Fruit fly (Drosophila melanogaster) whole organism, embryonic: ENCODE measurements around the gene CG5969.

Source experiments
- CG10274 ChIP-seq: fragments of 200-800 bp; sonication (Bioruptor generic); optimal IDR thresholded peaks from 3 replicates; lab custom pipeline; 2017; ENCODE audit warnings: missing biosample characterization, mild to moderate bottlenecking, missing genetic modification characterization
- CG10979 ChIP-seq: fragments of 200-800 bp; sonication (Bioruptor generic); optimal IDR thresholded peaks from 2 replicates; lab custom pipeline; 2018; ENCODE audit warnings: missing biosample characterization, mild to moderate bottlenecking, missing genetic modification characterization, moderate library complexity
- CG12659 ChIP-seq: fragments of 200-800 bp; sonication (Bioruptor generic); optimal IDR thresholded peaks from 3 replicates; lab custom pipeline; 2017; ENCODE audit warnings: mild to moderate bottlenecking, missing biosample characterization, missing genetic modification reagents, missing genetic modification characterization
- CG12744 ChIP-seq: fragments of 200-800 bp; sonication (Bioruptor generic); optimal IDR thresholded peaks from 2 replicates; lab custom pipeline; 2016; ENCODE audit warnings: missing biosample characterization, missing genetic modification characterization
- CG13123 ChIP-seq: fragments of 200-800 bp; sonication (Bioruptor generic); optimal IDR thresholded peaks from 2 replicates; lab custom pipeline; 2016; ENCODE audit warnings: missing biosample characterization, missing genetic modification characterization
- CG13894 ChIP-seq: fragments of 200-800 bp; sonication (Bioruptor generic); optimal IDR thresholded peaks from 3 replicates; lab custom pipeline; 2018; ENCODE audit warnings: missing biosample characterization, mild to moderate bottlenecking, missing genetic modification characterization, moderate library complexity
- CG14014 ChIP-seq: fragments of 200-800 bp; sonication (Bioruptor generic); IDR thresholded peaks from 2 replicates; pipeline ENCODE4 v1.3.6; 2022; ENCODE audit warnings: missing biosample characterization, missing genetic modification characterization
- CG15073 ChIP-seq: fragments of 200-800 bp; sonication (Bioruptor generic); optimal IDR thresholded peaks from 2 replicates; lab custom pipeline; 2016; ENCODE audit warnings: missing biosample characterization, missing genetic modification characterization
- CG1602 ChIP-seq: fragments of 200-800 bp; sonication (Bioruptor generic); optimal IDR thresholded peaks from 3 replicates; lab custom pipeline; 2016; ENCODE audit warnings: missing biosample characterization, missing genetic modification characterization
- CG17359 ChIP-seq: fragments of 200-800 bp; sonication (Bioruptor generic); optimal IDR thresholded peaks from 3 replicates; lab custom pipeline; 2018; ENCODE audit warnings: missing biosample characterization, mild to moderate bottlenecking, missing genetic modification characterization, moderate library complexity
- CG17829 ChIP-seq: fragments of 200-800 bp; optimal IDR thresholded peaks from 2 replicates; lab custom pipeline; 2019; ENCODE audit warnings: missing biosample characterization, mild to moderate bottlenecking, missing genetic modification characterization, moderate library complexity
- CG18011 ChIP-seq: fragments of 200-800 bp; sonication (Bioruptor generic); optimal IDR thresholded peaks from 2 replicates; lab custom pipeline; 2017; ENCODE audit warnings: missing biosample characterization, missing genetic modification characterization, mild to moderate bottlenecking, moderate library complexity, missing genotype
- CG31388 ChIP-seq: fragments of 200-800 bp; sonication (Bioruptor generic); optimal IDR thresholded peaks from 2 replicates; lab custom pipeline; 2016; ENCODE audit warnings: missing biosample characterization, missing genetic modification characterization
- CG4617 ChIP-seq: fragments of 200-800 bp; sonication (Bioruptor generic); optimal IDR thresholded peaks from 3 replicates; lab custom pipeline; 2016; ENCODE audit warnings: missing biosample characterization, missing genetic modification characterization, borderline replicate concordance
- CG4707 ChIP-seq: fragments of 200-800 bp; sonication (Bioruptor generic); optimal IDR thresholded peaks from 2 replicates; lab custom pipeline; 2018; ENCODE audit warnings: missing biosample characterization, mild to moderate bottlenecking, missing genetic modification characterization, moderate library complexity
- CG6654 ChIP-seq: fragments of 200-800 bp; sonication (Bioruptor generic); optimal IDR thresholded peaks from 2 replicates; lab custom pipeline; 2017; ENCODE audit warnings: missing biosample characterization, mild to moderate bottlenecking, missing genetic modification characterization
- CG7963 ChIP-seq: fragments of 200-800 bp; sonication (Bioruptor generic); IDR thresholded peaks from 3 replicates; pipeline ENCODE4 v1.3.6; 2022; ENCODE audit warnings: missing biosample characterization, missing genetic modification characterization; ENCODE audit not compliant: partially characterized antibody
- CG8944 ChIP-seq: fragments of 200-800 bp; sonication (Bioruptor generic); optimal IDR thresholded peaks from 3 replicates; lab custom pipeline; 2016; ENCODE audit warnings: missing biosample characterization, missing genetic modification characterization
- CG9876 ChIP-seq: fragments of 200-800 bp; sonication (Bioruptor generic); optimal IDR thresholded peaks from 2 replicates; lab custom pipeline; 2016; ENCODE audit warnings: missing biosample characterization, missing genetic modification characterization
- HmgZ ChIP-seq: fragments of 200-800 bp; sonication (Bioruptor generic); optimal IDR thresholded peaks from 2 replicates; lab custom pipeline; 2018; ENCODE audit warnings: missing biosample characterization, mild to moderate bottlenecking, missing genetic modification characterization
- Jarid2 ChIP-seq: fragments of 200-800 bp; sonication (Bioruptor generic); optimal IDR thresholded peaks from 3 replicates; lab custom pipeline; 2017; ENCODE audit warnings: mild to moderate bottlenecking, missing biosample characterization, missing genetic modification reagents, missing genetic modification characterization
- Lpt ChIP-seq: fragments of >200 bp; optimal IDR thresholded peaks from 2 replicates; lab custom pipeline; 2018; ENCODE audit warnings: missing biosample characterization, missing genetic modification characterization
- Nf-YC ChIP-seq: fragments of 200-800 bp; optimal IDR thresholded peaks from 3 replicates; lab custom pipeline; 2019; ENCODE audit warnings: missing biosample characterization, mild to moderate bottlenecking, missing genetic modification characterization, moderate library complexity
- PHDP ChIP-seq: fragments of 200-800 bp; sonication (Bioruptor generic); optimal IDR thresholded peaks from 3 replicates; lab custom pipeline; 2018; ENCODE audit warnings: missing biosample characterization, mild to moderate bottlenecking, missing genetic modification characterization, moderate library complexity
- Sox100B ChIP-seq: fragments of 200-800 bp; sonication (Bioruptor generic); optimal IDR thresholded peaks from 3 replicates; lab custom pipeline; 2018; ENCODE audit warnings: missing biosample characterization, mild to moderate bottlenecking, missing genetic modification characterization
- Stat92E ChIP-seq, 3 experiments: fragments of >200 bp in 2 of 3; fragments of 200-800 bp in 1 of 3; sonication (Bioruptor generic) in 1 of 3; optimal IDR thresholded peaks; 2 replicates each; lab custom pipeline; 2017 to 2019; ENCODE audit warnings: missing biosample characterization in 3 of 3, missing genetic modification characterization in 3 of 3, mild to moderate bottlenecking in 1 of 3, moderate library complexity in 1 of 3
- Vsx1 ChIP-seq: fragments of 200-800 bp; sonication (Bioruptor generic); optimal IDR thresholded peaks from 2 replicates; lab custom pipeline; 2017; ENCODE audit warnings: missing biosample characterization, mild to moderate bottlenecking, missing genetic modification characterization, missing genetic modification reagents
- Xrp1 ChIP-seq: fragments of 200-800 bp; sonication (Bioruptor generic); IDR thresholded peaks from 2 replicates; pipeline ENCODE4 v1.3.6; 2022; ENCODE audit warnings: missing biosample characterization, missing genetic modification characterization
- bab2 ChIP-seq: fragments of 200-800 bp; sonication (Bioruptor generic); optimal IDR thresholded peaks from 2 replicates; lab custom pipeline; 2016; ENCODE audit warnings: missing biosample characterization, missing genetic modification characterization
- btn ChIP-seq: fragments of 200-800 bp; sonication (Bioruptor generic); optimal IDR thresholded peaks from 2 replicates; lab custom pipeline; 2016; ENCODE audit warnings: missing biosample characterization, missing genetic modification characterization
- chif ChIP-seq, 2 experiments: fragments of 200-800 bp; sonication (Bioruptor generic); optimal IDR thresholded peaks; 3 replicates each; lab custom pipeline; 2016; ENCODE audit warnings: missing biosample characterization in 2 of 2, missing genetic modification characterization in 2 of 2
- cwo ChIP-seq: fragments of 200-800 bp; sonication (Bioruptor generic); optimal IDR thresholded peaks from 3 replicates; lab custom pipeline; 2017; ENCODE audit warnings: missing biosample characterization, missing genetic modification characterization, mild to moderate bottlenecking, moderate library complexity, missing genetic modification reagents
- gce ChIP-seq: fragments of 200-800 bp; sonication (Bioruptor generic); IDR thresholded peaks from 3 replicates; pipeline ENCODE4 v1.3.6; 2022; ENCODE audit warnings: missing biosample characterization, missing genetic modification characterization
- gem ChIP-seq: fragments of 200-800 bp; sonication (Bioruptor generic); optimal IDR thresholded peaks from 2 replicates; lab custom pipeline; 2019; ENCODE audit warnings: missing biosample characterization, mild to moderate bottlenecking, missing genetic modification characterization, moderate library complexity
- gsb-n ChIP-seq: fragments of 200-800 bp; sonication (Bioruptor generic); optimal IDR thresholded peaks from 3 replicates; lab custom pipeline; 2018; ENCODE audit warnings: missing biosample characterization, mild to moderate bottlenecking, missing genetic modification characterization
- h ChIP-seq: fragments of >200 bp; optimal IDR thresholded peaks from 2 replicates; lab custom pipeline; 2017
- ham ChIP-seq: fragments of 200-800 bp; sonication (Bioruptor generic); IDR thresholded peaks from 2 replicates; pipeline ENCODE4 v1.3.6; 2022; ENCODE audit warnings: missing biosample characterization, missing genetic modification characterization
- odd ChIP-seq: fragments of 200-800 bp; sonication (Bioruptor generic); optimal IDR thresholded peaks from 2 replicates; lab custom pipeline; 2017; ENCODE audit warnings: missing biosample characterization, mild to moderate bottlenecking, missing genetic modification characterization
- pfk ChIP-seq: fragments of 200-800 bp; sonication (Bioruptor generic); optimal IDR thresholded peaks from 2 replicates; lab custom pipeline; 2018; ENCODE audit warnings: missing biosample characterization, mild to moderate bottlenecking, missing genetic modification characterization, moderate library complexity
- phol ChIP-seq: fragments of 200-800 bp; sonication (Bioruptor generic); optimal IDR thresholded peaks from 3 replicates; lab custom pipeline; 2018; ENCODE audit warnings: missing biosample characterization, mild to moderate bottlenecking, missing genetic modification characterization, moderate library complexity
- run ChIP-seq: fragments of 200-800 bp; sonication (Bioruptor generic); optimal IDR thresholded peaks from 3 replicates; lab custom pipeline; 2018; ENCODE audit warnings: missing biosample characterization, mild to moderate bottlenecking, missing genetic modification characterization
- seq ChIP-seq: fragments of 200-800 bp; sonication (Bioruptor generic); IDR thresholded peaks from 2 replicates; pipeline ENCODE4 v1.3.6; 2022; ENCODE audit warnings: missing biosample characterization, missing genetic modification characterization
- shn ChIP-seq: fragments of 200-800 bp; sonication (Bioruptor generic); optimal IDR thresholded peaks from 3 replicates; lab custom pipeline; 2016; ENCODE audit warnings: missing biosample characterization, missing genetic modification characterization
- sna ChIP-seq: fragments of 200-800 bp; sonication (Bioruptor generic); IDR thresholded peaks from 2 replicates; pipeline ENCODE4 v1.3.6; 2022; ENCODE audit warnings: missing biosample characterization, missing genetic modification characterization; ENCODE audit not compliant: partially characterized antibody
- so ChIP-seq: fragments of 200-800 bp; sonication (Bioruptor generic); IDR thresholded peaks from 3 replicates; pipeline ENCODE4 v1.3.6; 2022; ENCODE audit warnings: missing biosample characterization, missing genetic modification characterization
- sqz ChIP-seq: fragments of 200-800 bp; sonication (Bioruptor generic); optimal IDR thresholded peaks from 3 replicates; lab custom pipeline; 2018; ENCODE audit warnings: missing biosample characterization, mild to moderate bottlenecking, missing genetic modification characterization
- tap ChIP-seq: fragments of 200-800 bp; optimal IDR thresholded peaks from 3 replicates; lab custom pipeline; 2019; ENCODE audit warnings: missing biosample characterization, mild to moderate bottlenecking, missing genetic modification characterization, moderate library complexity
- twi ChIP-seq: fragments of 200-800 bp; optimal IDR thresholded peaks from 2 replicates; lab custom pipeline; 2019; ENCODE audit warnings: missing biosample characterization, mild to moderate bottlenecking, missing genetic modification characterization, moderate library complexity
- tx ChIP-seq: fragments of 200-800 bp; sonication (Bioruptor generic); optimal IDR thresholded peaks from 2 replicates; lab custom pipeline; 2016; ENCODE audit warnings: missing biosample characterization, missing genetic modification characterization
- z ChIP-seq: fragments of 200-800 bp; sonication (Bioruptor generic); IDR thresholded peaks from 3 replicates; pipeline ENCODE4 v1.3.6; 2022; ENCODE audit warnings: missing biosample characterization, missing genetic modification characterization
- zf30C ChIP-seq: fragments of 200-800 bp; sonication (Bioruptor generic); optimal IDR thresholded peaks from 3 replicates; lab custom pipeline; 2018; ENCODE audit warnings: missing biosample characterization, mild to moderate bottlenecking, missing genetic modification characterization

CG5969 gene

dm6 chr3L:20474789-20475208 lies 1.2 kb downstream of the CG5969 start (continued):
- peak; percentile 74 for TF ChIP-seq CG12744 (GFP tag; lab: Kevin White, UChicago)
- no peak for TF ChIP-seq seq (GFP tag; lab: Robert Waterston, UW)
- peak; percentile 91 for TF ChIP-seq CG4617 (GFP tag; lab: Kevin White, UChicago)
- peak; percentile 94 for TF ChIP-seq HmgZ
- peak; percentile 89 for TF ChIP-seq CG8944
- no peak for TF ChIP-seq ham (GFP tag; lab: Robert Waterston, UW)
- peak; percentile 63 to 75 for TF ChIP-seq chif (GFP tag; optimal IDR thresholded peaks at IDR 0.05; lab: Kevin White, UChicago)
- peak; percentile 85 for TF ChIP-seq CG17359 (tag; lab: Kevin White, UChicago)
- peak; percentile 81 for TF ChIP-seq Nf-YC (tag; lab: Kevin White, UChicago)
- peak; percentile 83 for TF ChIP-seq tap (tag; lab: Kevin White, UChicago)
- TF ChIP-seq sqz (GFP tag; lab: Kevin White, UChicago): peak; percentile 84
- peak; percentile 82 for TF ChIP-seq phol (tag; lab: Kevin White, UChicago)
- peak; percentile 92 for TF ChIP-seq CG12659 (GFP tag; lab: Kevin White, UChicago)
- TF ChIP-seq cwo (GFP tag; lab: Kevin White, UChicago): peak; percentile 84
- TF ChIP-seq Stat92E (GFP tag; optimal IDR thresholded peaks at IDR 0.05; lab: Kevin White, UChicago): no peak
- peak; percentile 60 for TF ChIP-seq pfk (GFP tag; lab: Kevin White, UChicago)
- TF ChIP-seq CG15073: peak; percentile 37
- TF ChIP-seq zf30C: no peak
- no peak for TF ChIP-seq z
- TF ChIP-seq CG9876: peak; percentile 82
- peak; percentile 49 for TF ChIP-seq run (tag; lab: Kevin White, UChicago)
- TF ChIP-seq bab2 (GFP tag; lab: Kevin White, UChicago): peak; percentile 89
- peak; percentile 80 for TF ChIP-seq CG17829 (tag; lab: Kevin White, UChicago)
- peak; percentile 81 for TF ChIP-seq CG13123 (GFP tag; lab: Kevin White, UChicago)
- peak; percentile 83 for TF ChIP-seq gsb-n
- peak; percentile 60 for TF ChIP-seq CG10274 (GFP tag; lab: Kevin White, UChicago)
- TF ChIP-seq h (lab: Kevin White, UChicago): no peak
- peak; percentile 53 for TF ChIP-seq Vsx1 (GFP tag; lab: Kevin White, UChicago)
- TF ChIP-seq gem (tag; lab: Kevin White, UChicago): peak; percentile 92
- TF ChIP-seq odd (GFP tag; lab: Kevin White, UChicago): peak; percentile 81
- no peak for TF ChIP-seq sna (GFP tag; lab: Robert Waterston, UW)
- peak; percentile 19 for TF ChIP-seq btn (GFP tag; lab: Kevin White, UChicago)
- no peak for TF ChIP-seq gce
- peak; percentile 56 for TF ChIP-seq CG4707 (GFP tag; lab: Kevin White, UChicago)
- peak; percentile 76 for TF ChIP-seq tx (GFP tag; lab: Kevin White, UChicago)
- peak; percentile 91 for TF ChIP-seq CG13894 (tag; lab: Kevin White, UChicago)
- peak; percentile 71 for TF ChIP-seq twi (tag; lab: Kevin White, UChicago)
- peak; percentile 48 for TF ChIP-seq Jarid2 (GFP tag; lab: Kevin White, UChicago)
- no peak for TF ChIP-seq CG7963 (GFP tag; lab: Robert Waterston, UW)
- no peak for TF ChIP-seq Lpt (GFP tag; lab: Kevin White, UChicago)
- peak; percentile 34 for TF ChIP-seq CG6654 (GFP tag; lab: Kevin White, UChicago)
- peak; percentile 71 for TF ChIP-seq CG10979 (tag; lab: Kevin White, UChicago)
- peak; percentile 66 for TF ChIP-seq CG31388 (GFP tag; lab: Kevin White, UChicago)
- peak; percentile 91 for TF ChIP-seq PHDP (tag; lab: Kevin White, UChicago)
- TF ChIP-seq shn: peak; percentile 80
- no peak for TF ChIP-seq so (GFP tag; lab: Robert Waterston, UW)
- peak; percentile 91 for TF ChIP-seq CG1602 (GFP tag; lab: Kevin White, UChicago)
- TF ChIP-seq Sox100B: peak; percentile 75
- TF ChIP-seq Xrp1: no peak
- TF ChIP-seq CG14014 (GFP tag; lab: Robert Waterston, UW): no peak
- peak; percentile 76 for TF ChIP-seq CG18011 (GFP tag; lab: Kevin White, UChicago)
